Fruit fly (Drosophila melanogaster): ENCODE measurements around the gene tio.

Gene tio

DNA sequence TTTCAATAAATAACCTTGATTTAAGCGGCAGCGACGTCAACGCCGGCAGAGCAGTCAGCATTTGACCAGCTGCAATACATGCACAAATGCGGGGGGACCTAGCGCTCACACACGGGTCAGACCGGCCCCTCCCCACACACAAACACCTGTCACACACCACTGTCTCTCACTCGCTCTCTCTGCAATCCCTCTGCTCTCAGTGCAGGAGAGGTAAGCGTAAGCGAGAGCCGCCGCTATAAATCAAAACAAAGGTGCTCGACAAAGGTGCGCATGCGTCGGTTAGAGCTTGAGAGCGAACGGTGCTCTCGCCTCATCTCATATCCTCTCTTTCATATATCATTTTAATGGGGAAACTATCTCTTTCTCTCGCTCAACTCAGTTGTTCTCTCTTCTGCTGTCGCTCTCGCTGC, at the start of gene tio:
TSS of gene tio (plus strand) at position 348 of the 410 bp plus-strand sequence.
- TF ChIP-seq CG31627 (GFP tag; optimal IDR thresholded peaks at IDR 0.05) (no peak), vri (GFP tag; optimal IDR thresholded peaks at IDR 0.05) (peak; percentile 20), ss (GFP tag; optimal IDR thresholded peaks at IDR 0.05) (peak in 1 of 2 experiments; percentile 11), acj6 (GFP tag; optimal IDR thresholded peaks at IDR 0.05) (no peak), esn (GFP tag; optimal IDR thresholded peaks at IDR 0.05) (peak; percentile 23), CG8119 (GFP tag; IDR thresholded peaks at IDR 0.05) (0 out of 3 replicates have a peak, but pooled peaks have one; percentile 15), achi (GFP tag; optimal IDR thresholded peaks at IDR 0.05) (peak; percentile 38), Sox102F (GFP tag; optimal IDR thresholded peaks at IDR 0.05) (peak; percentile 34), CG6808 (GFP tag; optimal IDR thresholded peaks at IDR 0.05) (peak; percentile 13), svp (GFP tag) (peak; percentile 67), Blimp-1 (GFP tag; optimal IDR thresholded peaks at IDR 0.05) (peak; percentile 21), eg (GFP tag; IDR thresholded peaks at IDR 0.05) (peak; percentile 37; the same call in 1 of the 3 replicates), CG7368 (GFP tag; optimal IDR thresholded peaks at IDR 0.05) (peak; percentile 25), CG6163 (GFP tag; IDR thresholded peaks at IDR 0.05) (peak; percentile 33; the same call in 2 of the 3 replicates), Eip78C (GFP tag) (peak; percentile 79), salr (GFP tag; optimal IDR thresholded peaks at IDR 0.05) (peak in 1 of 2 experiments; percentile 32), Sox15 (GFP tag; optimal IDR thresholded peaks at IDR 0.05) (no peak), lz (GFP tag; optimal IDR thresholded peaks at IDR 0.05) (no peak)

DNA sequence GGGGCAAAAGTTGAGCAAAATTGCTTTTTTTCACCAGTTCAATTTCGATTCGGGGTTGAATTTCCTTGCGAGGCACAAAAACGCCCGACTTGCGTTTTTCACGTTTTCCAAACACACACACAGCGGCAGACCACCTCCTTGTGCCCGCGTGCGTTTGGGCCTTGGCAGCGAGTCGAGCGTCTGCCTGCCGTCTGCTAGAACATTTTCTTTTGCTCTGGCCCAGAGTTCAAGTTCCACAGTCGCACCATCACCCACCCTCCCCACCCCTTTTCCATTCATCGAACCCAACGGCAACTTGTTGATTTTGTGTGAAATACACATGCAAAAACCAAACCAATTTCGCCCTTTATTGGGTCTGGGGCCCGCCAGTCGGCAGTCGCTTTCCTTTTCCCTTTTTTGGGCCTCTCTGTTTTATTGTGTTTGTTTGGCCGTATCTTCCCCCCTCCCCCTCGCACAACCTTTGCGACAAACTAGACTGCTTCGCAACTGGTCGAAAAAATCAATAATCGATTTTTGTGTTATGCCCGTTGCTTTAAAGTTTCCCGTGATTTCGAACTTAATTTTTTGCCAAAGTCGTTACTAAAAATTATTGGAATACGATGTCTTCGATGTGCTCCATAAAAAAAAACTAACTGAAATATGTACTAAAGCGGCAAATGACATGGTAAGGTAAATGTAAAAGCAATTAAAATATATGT, 48.2 kb upstream of the tio start:
- TF ChIP-seq Eip78C (GFP tag) (peak; percentile 3), CG11762 (GFP tag; optimal IDR thresholded peaks at IDR 0.05; ENCODE audit: insufficient read depth) (no peak)

DNA sequence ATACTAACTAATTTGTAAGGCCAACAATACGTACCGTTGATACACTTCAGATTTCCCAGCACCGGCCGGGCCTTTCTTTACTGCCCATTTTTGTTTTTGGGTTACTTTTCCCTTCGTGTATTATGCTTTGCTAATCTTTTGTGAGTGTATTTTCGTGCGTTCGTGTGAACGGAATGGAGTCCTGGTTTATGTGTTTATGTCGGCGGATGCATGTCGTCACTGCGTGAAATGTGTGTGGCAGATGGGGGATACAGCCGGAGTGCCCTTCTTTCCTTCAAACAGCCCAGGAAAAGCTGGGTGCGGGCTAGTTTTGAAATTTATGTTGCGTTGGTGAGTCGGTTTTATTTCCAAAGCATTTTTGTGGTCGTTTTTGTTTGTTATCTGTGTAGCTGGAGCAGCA, 44.1 kb upstream of the tio start:
- TF ChIP-seq Lpt (GFP tag; optimal IDR thresholded peaks at IDR 0.05) = no peak
- TF ChIP-seq Eip78C (GFP tag) = no peak
- no peak for TF ChIP-seq Eip93F (GFP tag; optimal IDR thresholded peaks at IDR 0.05)

DNA sequence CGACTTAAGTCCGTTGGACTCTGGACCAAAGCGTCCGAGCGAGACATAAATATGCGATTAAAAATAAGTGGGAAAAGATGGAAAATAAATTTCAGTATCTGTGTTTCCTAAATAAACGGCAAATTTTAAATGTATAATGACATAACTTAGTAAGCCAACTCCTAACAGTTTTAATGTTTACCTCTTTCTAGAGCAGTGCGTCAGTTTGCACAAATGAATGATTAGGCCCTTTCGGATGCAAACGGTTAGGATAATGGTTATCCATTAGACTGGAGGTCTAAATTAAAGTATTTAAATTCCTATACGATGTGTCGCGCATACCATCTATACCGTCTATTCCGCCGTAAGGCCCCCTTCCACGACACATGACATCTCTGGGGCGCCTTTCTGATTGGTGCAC, 26.2 kb upstream of the tio start, which contains the start of gene CG2528:
TSS of gene CG2528 (minus strand) at position 101 of the 400 bp plus-strand sequence.
- TF ChIP-seq CG11902 (GFP tag; optimal IDR thresholded peaks at IDR 0.05) = no peak
- no peak for TF ChIP-seq vri (GFP tag; optimal IDR thresholded peaks at IDR 0.05)
- no peak for TF ChIP-seq CG4318 (GFP tag; optimal IDR thresholded peaks at IDR 0.05)
- no peak for TF ChIP-seq CG8319 (GFP tag; optimal IDR thresholded peaks at IDR 0.05)
- TF ChIP-seq esn (GFP tag; optimal IDR thresholded peaks at IDR 0.05) = no peak
- no peak for TF ChIP-seq fd85E (GFP tag; optimal IDR thresholded peaks at IDR 0.05)
- TF ChIP-seq CG8632 (GFP tag; optimal IDR thresholded peaks at IDR 0.05) = no peak
- TF ChIP-seq CG6808 (GFP tag; optimal IDR thresholded peaks at IDR 0.05) = no peak
- TF ChIP-seq Hr4 (GFP tag; optimal IDR thresholded peaks at IDR 0.05) = no peak
- TF ChIP-seq CG10631 (GFP tag; optimal IDR thresholded peaks at IDR 0.05) = no peak
- TF ChIP-seq CG6276 (GFP tag; optimal IDR thresholded peaks at IDR 0.05) = no peak
- no peak for TF ChIP-seq svp (GFP tag)

DNA sequence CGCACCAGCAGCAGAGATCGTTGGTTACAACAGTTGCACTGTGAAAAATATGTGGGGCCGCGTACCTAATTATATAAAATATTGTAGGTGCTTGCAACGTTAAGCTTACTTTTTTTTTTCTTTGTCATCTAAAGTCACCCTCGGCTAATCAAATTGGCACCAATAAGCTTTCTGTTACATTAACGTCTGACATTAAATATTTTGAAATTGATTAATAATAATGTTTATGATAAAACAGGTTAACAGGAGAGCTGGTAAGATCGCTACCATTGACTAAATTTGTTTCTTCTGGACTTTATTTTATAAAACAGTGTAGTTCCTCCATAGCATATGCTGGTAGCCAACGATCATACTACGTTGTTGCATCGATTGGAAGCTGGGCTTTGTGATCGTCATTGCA, 25.6 kb upstream of the tio start:
- no peak for TF ChIP-seq CG11902 (GFP tag; optimal IDR thresholded peaks at IDR 0.05)
- peak; percentile 22 for TF ChIP-seq achi (GFP tag; optimal IDR thresholded peaks at IDR 0.05)
- no peak for TF ChIP-seq net (GFP tag; optimal IDR thresholded peaks at IDR 0.05)
- TF ChIP-seq Ets21C (GFP tag; optimal IDR thresholded peaks at IDR 0.05) = no peak
- TF ChIP-seq Gug (GFP tag; IDR thresholded peaks at IDR 0.05) = no peak
- TF ChIP-seq Eip93F (GFP tag; optimal IDR thresholded peaks at IDR 0.05) = no peak
- TF ChIP-seq spab (GFP tag; optimal IDR thresholded peaks at IDR 0.05) = peak; percentile 7
- TF ChIP-seq vri (GFP tag; optimal IDR thresholded peaks at IDR 0.05) = no peak
- TF ChIP-seq cyc (GFP tag; optimal IDR thresholded peaks at IDR 0.05) = peak; percentile 25
- TF ChIP-seq Sox102F (GFP tag; optimal IDR thresholded peaks at IDR 0.05) = peak; percentile 12
- TF ChIP-seq CG11294 (GFP tag; IDR thresholded peaks at IDR 0.05) = no peak
- TF ChIP-seq CG3919 (GFP tag; optimal IDR thresholded peaks at IDR 0.05) = peak; percentile 40
- TF ChIP-seq CG11762 (GFP tag; optimal IDR thresholded peaks at IDR 0.05; ENCODE audit: insufficient read depth) = no peak
- TF ChIP-seq CG6854 (GFP tag; optimal IDR thresholded peaks at IDR 0.05) = no peak
- TF ChIP-seq svp (GFP tag) = peak; percentile 73
- no peak for TF ChIP-seq CG7368 (GFP tag; optimal IDR thresholded peaks at IDR 0.05)
- TF ChIP-seq pdm3 (GFP tag; optimal IDR thresholded peaks at IDR 0.05) = peak; percentile 15
- TF ChIP-seq CG6163 (GFP tag; IDR thresholded peaks at IDR 0.05) = no peak
- peak; percentile 51 for TF ChIP-seq CG3032 (tag; optimal IDR thresholded peaks at IDR 0.05)
- TF ChIP-seq fd85E (GFP tag; optimal IDR thresholded peaks at IDR 0.05) = no peak
- no peak for TF ChIP-seq dac (GFP tag; optimal IDR thresholded peaks at IDR 0.05)
- no peak for TF ChIP-seq CG1621 (tag; optimal IDR thresholded peaks at IDR 0.05)
- TF ChIP-seq salr (GFP tag; optimal IDR thresholded peaks at IDR 0.05) = peak in 1 of 2 experiments; percentile 10
- no peak for TF ChIP-seq CG8319 (GFP tag; optimal IDR thresholded peaks at IDR 0.05)
- peak; percentile 17 for TF ChIP-seq lz (GFP tag; optimal IDR thresholded peaks at IDR 0.05)
